Worm (Caenorhabditis elegans) whole organism, L1 larva: ENCODE measurements around the gene ser-4.

ENCODE experiments used
- aly-2 ChIP-seq: fragments of 150-350 bp; optimal IDR thresholded peaks from 2 replicates; lab custom pipeline; 2014; ENCODE audit warnings: missing biosample characterization, missing genetic modification characterization
- pqm-1 ChIP-seq: sonication (generic microtip); optimal IDR thresholded peaks from 3 replicates; lab custom pipeline; 2017; ENCODE audit warnings: missing biosample characterization, missing genetic modification characterization
- rnt-1 ChIP-seq: sonication (generic microtip); optimal IDR thresholded peaks from 2 replicates; lab custom pipeline; 2016; ENCODE audit warnings: mild to moderate bottlenecking, missing genetic modification characterization, moderate library complexity, missing compliant biosample characterization
- sox-4 ChIP-seq: sonication (generic microtip); optimal IDR thresholded peaks from 2 replicates; lab custom pipeline; 2016; ENCODE audit warnings: missing genetic modification characterization, missing compliant biosample characterization

- TF ChIP-seq pqm-1 (tag; lab: Kevin White, UChicago) (no peak), sox-4 (tag; lab: Kevin White, UChicago) (no peak), rnt-1 (tag; lab: Kevin White, UChicago) (peak; percentile 29), aly-2 (no peak)
These were observed 44.6 kb upstream of the ser-4 start, which contains the start of gene Y39A3CL.3 for ce11 chrIII:1777468-1777867.
